Worm (Caenorhabditis elegans): Measurements from ENCODE around the gene ZK1320.11.

DNA sequence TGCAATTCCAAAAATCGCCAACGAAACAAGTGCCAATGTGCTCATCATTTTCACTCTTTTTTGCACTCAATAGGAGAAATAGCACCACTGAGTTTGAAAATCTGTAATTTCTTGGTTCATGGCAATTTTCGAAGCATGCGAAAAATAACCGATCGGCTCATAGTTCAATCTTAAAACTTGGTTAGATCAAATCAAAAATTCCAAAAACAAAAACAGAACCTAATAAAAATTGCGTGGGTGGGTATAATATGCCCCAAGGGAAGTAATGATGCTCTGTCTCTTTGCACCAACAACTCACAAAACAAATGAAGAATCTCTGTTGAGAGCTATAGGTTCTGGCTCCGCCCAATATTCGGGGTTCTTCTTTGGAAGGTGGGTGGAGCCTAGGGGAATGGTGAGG, 24.4 kb downstream of the ZK1320.11 start, which contains the start of gene nlp-11:
- no peak for TF ChIP-seq egl-27 (tag; optimal IDR thresholded peaks at IDR 0.05)
- TF ChIP-seq mdl-1 (tag; optimal IDR thresholded peaks at IDR 0.05), result no peak
- no peak for TF ChIP-seq fos-1 (tag; optimal IDR thresholded peaks at IDR 0.05)
- TF ChIP-seq unc-39 (tag; optimal IDR thresholded peaks at IDR 0.05), result no peak
- no peak for TF ChIP-seq nhr-11 (tag; optimal IDR thresholded peaks at IDR 0.05)
- TF ChIP-seq elt-2 (tag; optimal IDR thresholded peaks at IDR 0.05), result no peak
- no peak for TF ChIP-seq nhr-28 (tag; optimal IDR thresholded peaks at IDR 0.05)
- no peak for TF ChIP-seq aly-2 (tag; optimal IDR thresholded peaks at IDR 0.05)
- no peak for TF ChIP-seq jun-1 (tag; optimal IDR thresholded peaks at IDR 0.05)
- TF ChIP-seq sea-2 (GFP tag; optimal IDR thresholded peaks at IDR 0.05), result no peak
- TF ChIP-seq nhr-43 (tag; optimal IDR thresholded peaks at IDR 0.05; ENCODE audit: poor library complexity, severe bottlenecking), result no peak
- TF ChIP-seq ztf-11 (tag; optimal IDR thresholded peaks at IDR 0.05), result no peak
- TF ChIP-seq pha-4 (tag; optimal IDR thresholded peaks at IDR 0.05), result no peak
- no peak for TF ChIP-seq hmg-11 (tag; optimal IDR thresholded peaks at IDR 0.05)

Measured in whole organism, L3 larva.